Worm (Caenorhabditis elegans): ENCODE results near the gene hpo-8.
A peak's percentile ranks its signal among the peaks of the same experiment; 100 is the strongest.

- no peak for TF ChIP-seq lin-38 (GFP tag; IDR thresholded peaks at IDR 0.05)
- no peak for TF ChIP-seq nhr-77 (tag; optimal IDR thresholded peaks at IDR 0.05)
- no peak for TF ChIP-seq lir-3 (tag; optimal IDR thresholded peaks at IDR 0.05)
- no peak for TF ChIP-seq egl-27 (tag; optimal IDR thresholded peaks at IDR 0.05)
- peak in 1 of 2 experiments; percentile 37 for TF ChIP-seq unc-62 (GFP tag; optimal IDR thresholded peaks at IDR 0.05 in 1 of 2)
- no peak for TF ChIP-seq unc-62 (tag; optimal IDR thresholded peaks at IDR 0.05)
These were observed 25.2 kb upstream of the hpo-8 start for ce11 chrV:6813862-6814261.

Measured in whole organism, L4 larva.